Fruit fly (Drosophila melanogaster) whole organism, prepupa: Measurements from ENCODE around the gene Rbfox1.

Experiments
- CG10631 ChIP-seq: fragments of 200-800 bp; sonication (Bioruptor generic); optimal IDR thresholded peaks from 2 replicates; lab custom pipeline; 2016; ENCODE audit warnings: missing biosample characterization, missing genetic modification characterization
- CG10669 ChIP-seq: fragments of 200-800 bp; sonication (Bioruptor generic); optimal IDR thresholded peaks from 3 replicates; lab custom pipeline; 2018; ENCODE audit warnings: missing biosample characterization, mild to moderate bottlenecking, missing genetic modification characterization, moderate library complexity
- CG11294 ChIP-seq: fragments of 200-800 bp; sonication (Bioruptor generic); IDR thresholded peaks from 2 replicates; pipeline ENCODE4 v1.3.6; 2022; ENCODE audit warnings: missing biosample characterization, missing genetic modification characterization
- CG11762 ChIP-seq: fragments of 200-800 bp; sonication (Bioruptor generic); optimal IDR thresholded peaks from 3 replicates; lab custom pipeline; 2016; ENCODE audit warnings: missing biosample characterization, missing genetic modification characterization; ENCODE audit not compliant: insufficient read depth
- CG11902 ChIP-seq: fragments of 200-800 bp; sonication (Bioruptor generic); optimal IDR thresholded peaks from 3 replicates; lab custom pipeline; 2016; ENCODE audit warnings: missing biosample characterization, missing genetic modification characterization
- CG15336 ChIP-seq: fragments of 200-800 bp; sonication (Bioruptor generic); IDR thresholded peaks from 2 replicates; pipeline ENCODE4 v1.3.6; 2022; ENCODE audit warnings: missing biosample characterization, missing genetic modification characterization
- CG1621 ChIP-seq: fragments of 200-800 bp; sonication (Bioruptor generic); optimal IDR thresholded peaks from 3 replicates; lab custom pipeline; 2018; ENCODE audit warnings: missing biosample characterization, mild to moderate bottlenecking, missing genetic modification characterization
- CG16779 ChIP-seq: fragments of 200-800 bp; sonication (Bioruptor generic); optimal IDR thresholded peaks from 3 replicates; lab custom pipeline; 2017; ENCODE audit warnings: missing biosample characterization, mild to moderate bottlenecking, missing genetic modification characterization
- CG31627 ChIP-seq: fragments of 200-800 bp; sonication (Bioruptor generic); optimal IDR thresholded peaks from 3 replicates; lab custom pipeline; 2016; ENCODE audit warnings: missing biosample characterization, missing genetic modification characterization
- CG32006 ChIP-seq: fragments of 200-800 bp; sonication (Bioruptor generic); optimal IDR thresholded peaks from 3 replicates; lab custom pipeline; 2017; ENCODE audit warnings: missing biosample characterization, mild to moderate bottlenecking, missing genetic modification characterization
- CG34406 ChIP-seq: fragments of 200-800 bp; sonication (Bioruptor generic); optimal IDR thresholded peaks from 3 replicates; lab custom pipeline; 2016; ENCODE audit warnings: missing biosample characterization, missing genetic modification characterization
- CG4318 ChIP-seq: fragments of 200-800 bp; sonication (Bioruptor generic); optimal IDR thresholded peaks from 3 replicates; lab custom pipeline; 2017; ENCODE audit warnings: missing biosample characterization, mild to moderate bottlenecking, missing genetic modification characterization
- CG6163 ChIP-seq: fragments of 200-800 bp; sonication (Bioruptor generic); IDR thresholded peaks from 3 replicates; pipeline ENCODE4 v1.3.6; 2022; ENCODE audit warnings: missing biosample characterization, missing genetic modification characterization
- CG6276 ChIP-seq: fragments of 200-800 bp; sonication (Bioruptor generic); optimal IDR thresholded peaks from 2 replicates; lab custom pipeline; 2017; ENCODE audit warnings: missing biosample characterization, mild to moderate bottlenecking, missing genetic modification characterization
- CG6808 ChIP-seq: fragments of 200-800 bp; sonication (Bioruptor generic); optimal IDR thresholded peaks from 3 replicates; lab custom pipeline; 2017; ENCODE audit warnings: missing biosample characterization, missing genetic modification characterization, mild to moderate bottlenecking, moderate library complexity, missing genetic modification reagents
- CG8119 ChIP-seq: fragments of 200-800 bp; sonication (Bioruptor generic); IDR thresholded peaks from 3 replicates; pipeline ENCODE4 v1.3.6; 2022; ENCODE audit warnings: missing biosample characterization, missing genetic modification characterization
- CG9139 ChIP-seq: fragments of 200-800 bp; sonication (Bioruptor generic); optimal IDR thresholded peaks from 3 replicates; lab custom pipeline; 2017; ENCODE audit warnings: missing biosample characterization, mild to moderate bottlenecking, missing genetic modification characterization
- Eip75B ChIP-seq: fragments of 200-800 bp; sonication (Bioruptor generic); optimal IDR thresholded peaks from 3 replicates; lab custom pipeline; 2016; ENCODE audit warnings: missing biosample characterization, missing genetic modification characterization
- Eip78C ChIP-seq: fragments of 200-800 bp; sonication (Bioruptor generic); peaks from one replicate; lab custom pipeline; 2016; ENCODE audit warnings: missing biosample characterization, missing genetic modification characterization
- Eip93F ChIP-seq: fragments of 200-800 bp; sonication (Bioruptor generic); optimal IDR thresholded peaks from 2 replicates; lab custom pipeline; 2016; ENCODE audit warnings: missing biosample characterization, mild to moderate bottlenecking, missing genetic modification characterization
- Ets96B ChIP-seq: fragments of 200-800 bp; optimal IDR thresholded peaks from 2 replicates; lab custom pipeline; 2019; ENCODE audit warnings: missing biosample characterization, mild to moderate bottlenecking, missing genetic modification characterization, moderate library complexity
- Gug ChIP-seq: fragments of 200-800 bp; sonication (Bioruptor generic); IDR thresholded peaks from 2 replicates; pipeline ENCODE4 v1.3.6; 2022; ENCODE audit warnings: missing biosample characterization, missing genetic modification characterization
- Hr39 ChIP-seq: fragments of 200-800 bp; sonication (Bioruptor generic); optimal IDR thresholded peaks from 2 replicates; lab custom pipeline; 2016; ENCODE audit warnings: missing biosample characterization, missing genetic modification characterization
- Hr4 ChIP-seq: fragments of 200-800 bp; sonication (Bioruptor generic); optimal IDR thresholded peaks from 3 replicates; lab custom pipeline; 2016; ENCODE audit warnings: missing biosample characterization, missing genetic modification characterization
- Met ChIP-seq: fragments of 200-800 bp; sonication (Bioruptor generic); optimal IDR thresholded peaks from 3 replicates; lab custom pipeline; 2016; ENCODE audit warnings: missing biosample characterization, missing genetic modification characterization
- OdsH ChIP-seq: fragments of 200-800 bp; sonication (Bioruptor generic); optimal IDR thresholded peaks from 3 replicates; lab custom pipeline; 2016; ENCODE audit warnings: missing biosample characterization, missing genetic modification characterization
- Sox102F ChIP-seq: fragments of 200-800 bp; sonication (Bioruptor generic); optimal IDR thresholded peaks from 2 replicates; lab custom pipeline; 2016; ENCODE audit warnings: missing biosample characterization, mild to moderate bottlenecking, missing genetic modification characterization
- Sox14 ChIP-seq: fragments of 200-800 bp; sonication (Bioruptor generic); optimal IDR thresholded peaks from 3 replicates; lab custom pipeline; 2016; ENCODE audit warnings: missing biosample characterization, missing genetic modification characterization
- Sox15 ChIP-seq: fragments of 200-800 bp; sonication (Bioruptor generic); optimal IDR thresholded peaks from 3 replicates; lab custom pipeline; 2016; ENCODE audit warnings: missing biosample characterization, missing genetic modification characterization
- achi ChIP-seq: fragments of 200-800 bp; sonication (Bioruptor generic); optimal IDR thresholded peaks from 3 replicates; lab custom pipeline; 2016; ENCODE audit warnings: missing biosample characterization, missing genetic modification characterization
- cyc ChIP-seq: fragments of 200-800 bp; sonication (Bioruptor generic); optimal IDR thresholded peaks from 3 replicates; lab custom pipeline; 2016; ENCODE audit warnings: missing biosample characterization, missing genetic modification characterization
- dac ChIP-seq: fragments of 200-800 bp; sonication (Bioruptor generic); optimal IDR thresholded peaks from 2 replicates; lab custom pipeline; 2017; ENCODE audit warnings: missing biosample characterization, mild to moderate bottlenecking, missing genetic modification characterization
- dsx ChIP-seq: fragments of 200-800 bp; optimal IDR thresholded peaks from 3 replicates; lab custom pipeline; 2019; ENCODE audit warnings: missing biosample characterization, mild to moderate bottlenecking, missing genetic modification characterization, moderate library complexity; ENCODE audit not compliant: poor library complexity, severe bottlenecking
- eg ChIP-seq: fragments of 200-800 bp; sonication (Bioruptor generic); IDR thresholded peaks from 3 replicates; pipeline ENCODE4 v1.3.6; 2022; ENCODE audit warnings: missing biosample characterization, missing genetic modification characterization
- fd59A ChIP-seq: fragments of 200-800 bp; sonication (Bioruptor generic); optimal IDR thresholded peaks from 2 replicates; lab custom pipeline; 2017; ENCODE audit warnings: missing biosample characterization, mild to moderate bottlenecking, missing genetic modification characterization, missing genetic modification reagents
- lz ChIP-seq: fragments of 200-800 bp; sonication (Bioruptor generic); optimal IDR thresholded peaks from 3 replicates; lab custom pipeline; 2016; ENCODE audit warnings: missing biosample characterization, missing genetic modification characterization
- net ChIP-seq: fragments of 200-800 bp; sonication (Bioruptor generic); optimal IDR thresholded peaks from 3 replicates; lab custom pipeline; 2016; ENCODE audit warnings: missing biosample characterization, missing genetic modification characterization
- pdm3 ChIP-seq: fragments of 200-800 bp; sonication (Bioruptor generic); optimal IDR thresholded peaks from 3 replicates; lab custom pipeline; 2016; ENCODE audit warnings: missing biosample characterization, missing genetic modification characterization
- salr ChIP-seq, 2 experiments: fragments of 200-800 bp; sonication (Bioruptor generic); optimal IDR thresholded peaks; 3 replicates each; lab custom pipeline; 2016 to 2018; ENCODE audit warnings: missing biosample characterization in 2 of 2, missing genetic modification characterization in 2 of 2, mild to moderate bottlenecking in 1 of 2
- ss ChIP-seq, 2 experiments: fragments of 200-800 bp; sonication (Bioruptor generic); optimal IDR thresholded peaks; 2 replicates in 1 of 2; 3 replicates in 1 of 2; lab custom pipeline; 2017 to 2018; ENCODE audit warnings: mild to moderate bottlenecking in 2 of 2, missing biosample characterization in 2 of 2, missing genetic modification characterization in 2 of 2, moderate library complexity in 1 of 2
- svp ChIP-seq: fragments of 200-800 bp; sonication (Bioruptor generic); peaks from one replicate; lab custom pipeline; 2016; ENCODE audit warnings: missing biosample characterization, missing genetic modification characterization
- vri ChIP-seq: fragments of 200-800 bp; sonication (Bioruptor generic); optimal IDR thresholded peaks from 3 replicates; lab custom pipeline; 2016; ENCODE audit warnings: missing biosample characterization, mild to moderate bottlenecking, missing genetic modification characterization

Gene Rbfox1

dm6 chr3L:10439873-10440272 lies 41.3 kb upstream of the Rbfox1 start:
- TF ChIP-seq cyc (GFP tag; lab: Kevin White, UChicago) (no peak), eg (GFP tag; lab: Robert Waterston, UW) (peak; percentile 45; the same call in 1 of the 3 replicates), CG16779 (tag; lab: Kevin White, UChicago) (no peak), CG1621 (tag; lab: Kevin White, UChicago) (no peak), lz (GFP tag; lab: Kevin White, UChicago) (no peak), CG11902 (no peak), CG6808 (GFP tag; lab: Kevin White, UChicago) (no peak), CG4318 (GFP tag; lab: Kevin White, UChicago) (no peak), OdsH (GFP tag; lab: Kevin White, UChicago) (no peak), CG15336 (GFP tag; lab: Robert Waterston, UW) (peak; percentile 57; the same call in 1 of the 2 replicates), CG9139 (GFP tag; lab: Kevin White, UChicago) (no peak), CG8119 (peak; percentile 30; the same call in 2 of the 3 replicates), Hr4 (GFP tag; lab: Kevin White, UChicago) (peak; percentile 59), Sox102F (GFP tag; lab: Kevin White, UChicago) (no peak), vri (GFP tag; lab: Kevin White, UChicago) (no peak), CG34406 (GFP tag; lab: Kevin White, UChicago) (no peak), Eip93F (no peak), Sox14 (GFP tag; lab: Kevin White, UChicago) (no peak), CG11294 (GFP tag; lab: Robert Waterston, UW) (no peak), net (GFP tag; lab: Kevin White, UChicago) (no peak), Met (GFP tag; lab: Kevin White, UChicago) (no peak), CG32006 (GFP tag; lab: Kevin White, UChicago) (peak; percentile 24), CG6276 (GFP tag; lab: Kevin White, UChicago) (no peak), dac (no peak), achi (GFP tag; lab: Kevin White, UChicago) (no peak), pdm3 (no peak), Eip75B (GFP tag; lab: Kevin White, UChicago) (no peak), svp (GFP tag; lab: Kevin White, UChicago) (no peak), Ets96B (no peak), Eip78C (GFP tag; lab: Kevin White, UChicago) (no peak), fd59A (GFP tag; lab: Kevin White, UChicago) (no peak), Sox15 (GFP tag; lab: Kevin White, UChicago) (no peak)
- TF ChIP-seq, all 60 proteins: peak for 5

- peak; percentile 32 for TF ChIP-seq CG32006 (GFP tag; lab: Kevin White, UChicago)
- 0 out of 3 replicates have a peak, but pooled peaks have one; percentile 10 for TF ChIP-seq CG6163
- no peak for TF ChIP-seq CG4318 (GFP tag; lab: Kevin White, UChicago)
- no peak for TF ChIP-seq Met (GFP tag; lab: Kevin White, UChicago)
- TF ChIP-seq Eip93F: no peak
- TF ChIP-seq eg (GFP tag; lab: Robert Waterston, UW): peak; percentile 50; the same call in 2 of the 3 replicates
- TF ChIP-seq CG11762 (GFP tag; lab: Kevin White, UChicago): no peak
- TF ChIP-seq OdsH (GFP tag; lab: Kevin White, UChicago): peak; percentile 18
- TF ChIP-seq Gug: peak; percentile 46; the same call in 1 of the 2 replicates
- TF ChIP-seq ss (GFP tag; optimal IDR thresholded peaks at IDR 0.05; lab: Kevin White, UChicago): no peak
- TF ChIP-seq Hr39: no peak
- peak; percentile 22 for TF ChIP-seq Hr4 (GFP tag; lab: Kevin White, UChicago)
- no peak for TF ChIP-seq vri (GFP tag; lab: Kevin White, UChicago)
- peak; percentile 63 for TF ChIP-seq CG8119
- TF ChIP-seq CG10631: no peak
- TF ChIP-seq CG15336 (GFP tag; lab: Robert Waterston, UW): peak; percentile 50; the same call in 1 of the 2 replicates
- no peak for TF ChIP-seq cyc (GFP tag; lab: Kevin White, UChicago)
- no peak for TF ChIP-seq Eip78C (GFP tag; lab: Kevin White, UChicago)
- TF ChIP-seq salr (GFP tag; optimal IDR thresholded peaks at IDR 0.05; lab: Kevin White, UChicago): no peak
- TF ChIP-seq dsx: no peak
- no peak for TF ChIP-seq CG6808 (GFP tag; lab: Kevin White, UChicago)
- TF ChIP-seq CG10669 (GFP tag; lab: Kevin White, UChicago): no peak
- TF ChIP-seq CG31627 (GFP tag; lab: Kevin White, UChicago): no peak
Observed at dm6 chr3L:10440488-10440887, 40.7 kb upstream of the Rbfox1 start.
